Fruit fly (Drosophila melanogaster) S2 (cell line): ENCODE measurements around the gene mthl12.

Experiments used
- CG8478 ChIP-seq: fragments of >200 bp; optimal IDR thresholded peaks from 2 replicates; lab custom pipeline; 2018
- CTCF ChIP-seq, 2 experiments: fragments of >200 bp; optimal IDR thresholded peaks; 2 replicates each; lab custom pipeline; 2018

DNA sequence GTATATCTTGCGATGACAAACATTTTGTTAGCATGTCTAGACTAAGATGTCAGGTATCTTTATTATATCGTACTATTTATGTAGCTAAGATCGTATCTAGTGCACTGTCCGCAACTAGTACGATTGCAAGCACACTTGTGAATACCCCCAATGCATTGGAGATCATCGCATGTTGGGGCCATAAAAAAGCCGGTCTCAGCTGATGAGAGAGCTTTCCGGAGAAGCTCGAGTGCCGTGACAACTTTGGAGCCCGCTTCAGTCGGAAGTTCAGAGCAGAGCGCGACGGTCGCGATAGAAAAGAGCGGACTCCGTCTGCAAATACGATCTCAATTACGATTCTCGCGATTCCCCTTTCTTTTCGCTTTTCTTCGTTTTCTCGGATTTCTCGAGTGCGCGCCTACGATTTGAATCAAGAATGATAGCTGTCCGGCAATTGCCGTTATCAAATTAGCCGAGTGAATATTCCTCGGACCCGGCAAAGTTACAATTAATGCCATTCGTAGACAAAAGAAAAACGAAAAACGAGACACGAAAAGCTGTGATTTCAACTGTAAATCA lies 48.9 kb upstream of the mthl12 start:
- TF ChIP-seq CG8478 (lab: Kevin White, UChicago), result no peak
- TF ChIP-seq CTCF (optimal IDR thresholded peaks at IDR 0.05; lab: Kevin White, UChicago), result no peak
